Fruit fly (Drosophila melanogaster) S2 (cell line): ENCODE results near the gene CG31029.

ENCODE experiments used
- CG8478 ChIP-seq: fragments of >200 bp; optimal IDR thresholded peaks from 2 replicates; lab custom pipeline; 2018
- CTCF ChIP-seq, 2 experiments: fragments of >200 bp; optimal IDR thresholded peaks; 2 replicates each; lab custom pipeline; 2018

Gene CG31029

dm6 chr3R:30104912-30105510, 27.2 kb downstream of the CG31029 start:
- TF ChIP-seq CTCF (optimal IDR thresholded peaks at IDR 0.05; lab: Kevin White, UChicago): no peak
- no peak for TF ChIP-seq CG8478 (lab: Kevin White, UChicago)

dm6 chr3R:30102806-30103619, 29.2 kb downstream of the CG31029 start:
- no peak for TF ChIP-seq CG8478 (lab: Kevin White, UChicago)
- TF ChIP-seq CTCF (optimal IDR thresholded peaks at IDR 0.05; lab: Kevin White, UChicago): no peak

- TF ChIP-seq CG8478 (lab: Kevin White, UChicago) (no peak), CTCF (optimal IDR thresholded peaks at IDR 0.05; lab: Kevin White, UChicago) (no peak)
Measured at dm6 chr3R:30101389-30101935, 30.7 kb downstream of the CG31029 start.

dm6 chr3R:30100976-30101332, 31.2 kb downstream of the CG31029 start:
- TF ChIP-seq CTCF (optimal IDR thresholded peaks at IDR 0.05; lab: Kevin White, UChicago) (no peak), CG8478 (lab: Kevin White, UChicago) (no peak)

dm6 chr3R:30100325-30100975, 31.7 kb downstream of the CG31029 start:
- TF ChIP-seq CG8478 (lab: Kevin White, UChicago): no peak
- TF ChIP-seq CTCF (optimal IDR thresholded peaks at IDR 0.05; lab: Kevin White, UChicago): no peak

- no peak for TF ChIP-seq CTCF (optimal IDR thresholded peaks at IDR 0.05; lab: Kevin White, UChicago)
- no peak for TF ChIP-seq CG8478 (lab: Kevin White, UChicago)
Measured at dm6 chr3R:30099341-30099871, 32.8 kb downstream of the CG31029 start.

dm6 chr3R:30098229-30098628, 34.0 kb downstream of the CG31029 start:
- TF ChIP-seq CG8478 (lab: Kevin White, UChicago): no peak
- no peak for TF ChIP-seq CTCF (optimal IDR thresholded peaks at IDR 0.05; lab: Kevin White, UChicago)

dm6 chr3R:30095855-30096254, 36.3 kb downstream of the CG31029 start:
- TF ChIP-seq CTCF (optimal IDR thresholded peaks at IDR 0.05; lab: Kevin White, UChicago) (no peak), CG8478 (lab: Kevin White, UChicago) (no peak)

- TF ChIP-seq CG8478 (lab: Kevin White, UChicago) (no peak), CTCF (optimal IDR thresholded peaks at IDR 0.05; lab: Kevin White, UChicago) (no peak)
Measured at dm6 chr3R:30095381-30095780, 36.8 kb downstream of the CG31029 start.

dm6 chr3R:30092700-30093044, 39.5 kb downstream of the CG31029 start:
- no peak for TF ChIP-seq CG8478 (lab: Kevin White, UChicago)

- TF ChIP-seq CG8478 (lab: Kevin White, UChicago) (no peak), CTCF (optimal IDR thresholded peaks at IDR 0.05; lab: Kevin White, UChicago) (no peak)
Measured at dm6 chr3R:30091795-30092699, 40.1 kb downstream of the CG31029 start.

dm6 chr3R:30090261-30091006, 41.8 kb downstream of the CG31029 start:
- TF ChIP-seq CTCF (optimal IDR thresholded peaks at IDR 0.05; lab: Kevin White, UChicago) (no peak), CG8478 (lab: Kevin White, UChicago) (no peak)

dm6 chr3R:30084137-30084536, 48.1 kb downstream of the CG31029 start:
- TF ChIP-seq CG8478 (lab: Kevin White, UChicago) (no peak), CTCF (optimal IDR thresholded peaks at IDR 0.05; lab: Kevin White, UChicago) (no peak)
